Worm (Caenorhabditis elegans) whole organism, young adult: Measurements from ENCODE around the gene chil-18.

ENCODE experiments used
- B0019.2 ChIP-seq: fragments of 200-800 bp; sonication (Bioruptor generic); conservative IDR thresholded peaks from 2 replicates; pipeline ENCODE4 v1.3.6; 2022; ENCODE audit warnings: missing genetic modification reagents, missing genetic modification characterization, missing compliant biosample characterization
- B0261.1 ChIP-seq: sonication (generic microtip); optimal IDR thresholded peaks from 2 replicates; lab custom pipeline; 2016; ENCODE audit warnings: mild to moderate bottlenecking, missing genetic modification characterization, moderate library complexity, missing compliant biosample characterization
- C06A6.2 ChIP-seq: fragments of 200-800 bp; sonication (Bioruptor generic); conservative IDR thresholded peaks from 2 replicates; pipeline ENCODE4 v1.3.6; 2022; ENCODE audit warnings: missing genetic modification characterization, missing compliant biosample characterization
- C17E4.6 ChIP-seq: fragments of 200-800 bp; sonication (Bioruptor generic); IDR thresholded peaks from 2 replicates; pipeline ENCODE4 v1.3.6; 2022; ENCODE audit warnings: missing genetic modification reagents, missing genetic modification characterization, missing compliant biosample characterization
- F10E7.11 ChIP-seq: sonication (generic microtip); optimal IDR thresholded peaks from 2 replicates; lab custom pipeline; 2017; ENCODE audit warnings: mild to moderate bottlenecking, missing genetic modification characterization, moderate library complexity, missing compliant biosample characterization
- F23B12.7 ChIP-seq: sonication (generic microtip); optimal IDR thresholded peaks from 2 replicates; lab custom pipeline; 2017; ENCODE audit warnings: missing genetic modification characterization, mild to moderate bottlenecking, missing compliant biosample characterization, antibody characterized with exemption, moderate library complexity; ENCODE audit not compliant: insufficient read depth
- F33H1.4 ChIP-seq: fragments of 200-800 bp; sonication (Bioruptor generic); IDR thresholded peaks from 2 replicates; pipeline ENCODE4 v1.3.6; 2022; ENCODE audit warnings: missing genetic modification reagents, missing genetic modification characterization, missing compliant biosample characterization
- F55B11.4 ChIP-seq: sonication (generic microtip); optimal IDR thresholded peaks from 2 replicates; lab custom pipeline; 2016; ENCODE audit warnings: missing compliant biosample characterization, missing genetic modification characterization, borderline replicate concordance; ENCODE audit not compliant: insufficient read depth
- F57C9.4 ChIP-seq: sonication (generic microtip); optimal IDR thresholded peaks from 2 replicates; lab custom pipeline; 2017; ENCODE audit warnings: mild to moderate bottlenecking, missing genetic modification characterization, missing compliant biosample characterization
- K11D2.4 ChIP-seq: fragments of 200-800 bp; sonication (Bioruptor generic); IDR thresholded peaks from 2 replicates; pipeline ENCODE4 v1.3.6; 2022; ENCODE audit warnings: missing genetic modification reagents, missing genetic modification characterization, missing compliant biosample characterization
- K12H6.12 ChIP-seq: fragments of 200-800 bp; sonication (Bioruptor generic); optimal IDR thresholded peaks from 2 replicates; lab custom pipeline; 2018; ENCODE audit warnings: mild to moderate bottlenecking, missing genetic modification characterization, missing compliant biosample characterization
- Y56A3A.18 ChIP-seq: fragments of 200-800 bp; sonication (Bioruptor generic); IDR thresholded peaks from 2 replicates; pipeline ENCODE4 v1.3.6; 2022; ENCODE audit warnings: missing genetic modification reagents, missing genetic modification characterization, missing compliant biosample characterization
- ZK185.1 ChIP-seq: sonication (generic microtip); optimal IDR thresholded peaks from 2 replicates; lab custom pipeline; 2016; ENCODE audit warnings: mild to moderate bottlenecking, missing genetic modification characterization, missing compliant biosample characterization; ENCODE audit not compliant: poor library complexity, severe bottlenecking
- aptf-3 ChIP-seq: fragments of 200-800 bp; sonication (Bioruptor generic); IDR thresholded peaks from 2 replicates; pipeline ENCODE4 v1.3.6; 2022; ENCODE audit warnings: missing genetic modification characterization, missing compliant biosample characterization
- attf-3 ChIP-seq: fragments of 200-800 bp; sonication (Bioruptor generic); conservative IDR thresholded peaks from 2 replicates; pipeline ENCODE4 v1.3.6; 2022; ENCODE audit warnings: missing genetic modification reagents, missing genetic modification characterization, missing compliant biosample characterization
- bed-1 ChIP-seq: fragments of 200-800 bp; sonication (Bioruptor generic); IDR thresholded peaks from 2 replicates; pipeline ENCODE4 v1.3.6; 2022; ENCODE audit warnings: missing genetic modification reagents, missing genetic modification characterization, missing compliant biosample characterization
- bed-2 ChIP-seq: fragments of 200-800 bp; sonication (Bioruptor generic); IDR thresholded peaks from 2 replicates; pipeline ENCODE4 v1.3.6; 2022; ENCODE audit warnings: missing genetic modification reagents, missing genetic modification characterization, missing compliant biosample characterization
- cebp-1 ChIP-seq, 2 experiments: fragments of 200-800 bp in 1 of 2; sonication (Bioruptor generic) in 1 of 2; sonication (generic microtip) in 1 of 2; IDR thresholded peaks in 1 of 2; optimal IDR thresholded peaks in 1 of 2; 2 replicates each; pipeline versions ENCODE4 v1.3.6 to Lab custom; 2017 to 2022; ENCODE audit warnings: missing compliant biosample characterization in 2 of 2, missing genetic modification characterization in 2 of 2, mild to moderate bottlenecking in 1 of 2, missing genetic modification reagents in 1 of 2, moderate library complexity in 1 of 2
- cebp-2 ChIP-seq: fragments of 200-800 bp; sonication (Bioruptor generic); IDR thresholded peaks from 2 replicates; pipeline ENCODE4 v1.3.6; 2022; ENCODE audit warnings: missing genetic modification characterization, missing compliant biosample characterization
- ceh-40 ChIP-seq: fragments of 200-800 bp; sonication (Bioruptor generic); IDR thresholded peaks from 2 replicates; pipeline ENCODE4 v1.3.6; 2022; ENCODE audit warnings: missing genetic modification characterization, missing compliant biosample characterization
- ceh-79 ChIP-seq: sonication (generic microtip); optimal IDR thresholded peaks from 2 replicates; lab custom pipeline; 2017; ENCODE audit warnings: mild to moderate bottlenecking, missing genetic modification characterization, missing compliant biosample characterization
- die-1 ChIP-seq: sonication (generic microtip); optimal IDR thresholded peaks from 2 replicates; lab custom pipeline; 2016; ENCODE audit warnings: missing genotype, mild to moderate bottlenecking, missing genetic modification characterization, missing compliant biosample characterization
- dpl-1 ChIP-seq: fragments of 150-350 bp; optimal IDR thresholded peaks from 2 replicates; lab custom pipeline; 2014; ENCODE audit warnings: missing biosample characterization, missing genetic modification reagents, missing genetic modification characterization
- egrh-3 ChIP-seq: fragments of 200-800 bp; sonication (Bioruptor generic); IDR thresholded peaks from 2 replicates; pipeline ENCODE4 v1.3.6; 2022; ENCODE audit warnings: missing genetic modification reagents, missing genetic modification characterization, missing compliant biosample characterization
- ekl-4 ChIP-seq: fragments of 200-800 bp; sonication (Bioruptor generic); IDR thresholded peaks from 2 replicates; pipeline ENCODE4 v1.3.6; 2022; ENCODE audit warnings: missing genetic modification reagents, missing genetic modification characterization, missing compliant biosample characterization
- ets-4 ChIP-seq: fragments of 200-800 bp; sonication (Bioruptor generic); optimal IDR thresholded peaks from 2 replicates; lab custom pipeline; 2018; ENCODE audit warnings: mild to moderate bottlenecking, missing genetic modification characterization, missing compliant biosample characterization
- fkh-3 ChIP-seq: sonication (generic microtip); optimal IDR thresholded peaks from 2 replicates; lab custom pipeline; 2016; ENCODE audit warnings: mild to moderate bottlenecking, missing genetic modification characterization, missing compliant biosample characterization
- him-1 ChIP-seq: sonication (generic microtip); optimal IDR thresholded peaks from 2 replicates; lab custom pipeline; 2016; ENCODE audit warnings: missing genotype, missing genetic modification reagents, missing genetic modification characterization, missing compliant biosample characterization
- hmg-20 ChIP-seq: fragments of 200-800 bp; sonication (Bioruptor generic); IDR thresholded peaks from 2 replicates; pipeline ENCODE4 v1.3.6; 2022; ENCODE audit warnings: missing genetic modification reagents, missing genetic modification characterization, missing compliant biosample characterization
- hrde-1 ChIP-seq: sonication (generic microtip); optimal IDR thresholded peaks from 2 replicates; lab custom pipeline; 2016; ENCODE audit warnings: missing genetic modification characterization, mild to moderate bottlenecking, missing compliant biosample characterization, moderate library complexity, missing genotype, missing genetic modification reagents, borderline replicate concordance
- hsf-1 ChIP-seq: fragments of 200-800 bp; sonication (Bioruptor generic); IDR thresholded peaks from 2 replicates; pipeline ENCODE4 v1.3.6; 2022; ENCODE audit warnings: missing genetic modification reagents, missing genetic modification characterization, missing compliant biosample characterization
- lin-40 ChIP-seq: sonication (generic microtip); optimal IDR thresholded peaks from 2 replicates; lab custom pipeline; 2016; ENCODE audit warnings: missing genetic modification characterization, mild to moderate bottlenecking, missing compliant biosample characterization, missing genotype, missing genetic modification reagents
- madf-3 ChIP-seq: fragments of 200-800 bp; sonication (Bioruptor generic); IDR thresholded peaks from 2 replicates; pipeline ENCODE4 v1.3.6; 2022; ENCODE audit warnings: missing genetic modification reagents, missing genetic modification characterization, missing compliant biosample characterization
- nfya-1 ChIP-seq: sonication (generic microtip); optimal IDR thresholded peaks from 2 replicates; lab custom pipeline; 2017; ENCODE audit warnings: antibody characterized with exemption, missing compliant biosample characterization, missing genetic modification characterization, borderline replicate concordance; ENCODE audit not compliant: insufficient read depth
- nhr-120 ChIP-seq: fragments of 200-800 bp; sonication (Bioruptor generic); IDR thresholded peaks from 2 replicates; pipeline ENCODE4 v1.3.6; 2022; ENCODE audit warnings: missing genetic modification characterization, missing compliant biosample characterization
- nhr-179 ChIP-seq: sonication (generic microtip); optimal IDR thresholded peaks from 2 replicates; lab custom pipeline; 2016; ENCODE audit warnings: mild to moderate bottlenecking, missing genetic modification characterization, missing compliant biosample characterization
- nhr-80 ChIP-seq: sonication (generic microtip); optimal IDR thresholded peaks from 2 replicates; lab custom pipeline; 2016; ENCODE audit warnings: missing genetic modification characterization, missing compliant biosample characterization
- rec-8 ChIP-seq, 2 experiments: sonication (generic microtip); optimal IDR thresholded peaks; 2 replicates each; lab custom pipeline; 2016; ENCODE audit warnings: mild to moderate bottlenecking in 2 of 2, missing genetic modification characterization in 2 of 2, missing genetic modification reagents in 2 of 2, missing genotype in 2 of 2, missing biosample characterization in 1 of 2, missing compliant biosample characterization in 1 of 2, moderate library complexity in 1 of 2
- repo-1 ChIP-seq: sonication (generic microtip); optimal IDR thresholded peaks from 2 replicates; lab custom pipeline; 2017; ENCODE audit warnings: mild to moderate bottlenecking, missing genetic modification characterization, missing compliant biosample characterization
- sea-2 ChIP-seq: fragments of 200-800 bp; sonication (Bioruptor generic); IDR thresholded peaks from 2 replicates; pipeline ENCODE4 v1.3.6; 2022; ENCODE audit warnings: missing genetic modification characterization, missing compliant biosample characterization
- snpc-1.3 ChIP-seq: sonication (generic microtip); optimal IDR thresholded peaks from 2 replicates; lab custom pipeline; 2017; ENCODE audit warnings: missing genetic modification characterization, mild to moderate bottlenecking, missing compliant biosample characterization, antibody characterized with exemption, moderate library complexity, missing genotype, missing genetic modification reagents; ENCODE audit not compliant: insufficient read depth
- zim-3 ChIP-seq: sonication (generic microtip); optimal IDR thresholded peaks from 2 replicates; lab custom pipeline; 2017; ENCODE audit warnings: mild to moderate bottlenecking, missing genetic modification characterization, moderate library complexity, missing compliant biosample characterization
- ztf-26 ChIP-seq: sonication (generic microtip); optimal IDR thresholded peaks from 2 replicates; lab custom pipeline; 2017; ENCODE audit warnings: missing genetic modification characterization, missing compliant biosample characterization
- ztf-3 ChIP-seq: fragments of 200-800 bp; sonication (Bioruptor generic); optimal IDR thresholded peaks from 2 replicates; lab custom pipeline; 2018; ENCODE audit warnings: mild to moderate bottlenecking, missing genetic modification characterization, missing compliant biosample characterization

Gene chil-18

ce11 chrII:9483342-9483741, 35.3 kb downstream of the chil-18 start:
- no peak for TF ChIP-seq cebp-1 (GFP tag; IDR thresholded peaks at IDR 0.05; lab: Robert Waterston, UW)
- no peak for TF ChIP-seq cebp-1 (tag; optimal IDR thresholded peaks at IDR 0.05; lab: Kevin White, UChicago)
- TF ChIP-seq ceh-40 (GFP tag; lab: Robert Waterston, UW) = no peak
- no peak for TF ChIP-seq F33H1.4 (GFP tag; lab: Robert Waterston, UW)
- TF ChIP-seq B0261.1 = no peak
- no peak for TF ChIP-seq die-1 (tag; lab: Kevin White, UChicago)
- no peak for TF ChIP-seq sea-2 (GFP tag; lab: Robert Waterston, UW)
- no peak for TF ChIP-seq hmg-20 (GFP tag; lab: Robert Waterston, UW)
- TF ChIP-seq ets-4 (GFP tag; lab: Kevin White, UChicago) = no peak
- TF ChIP-seq fkh-3 (tag; lab: Kevin White, UChicago) = no peak
- TF ChIP-seq nhr-120 (GFP tag; lab: Robert Waterston, UW) = no peak
- no peak for TF ChIP-seq ZK185.1 (tag; lab: Kevin White, UChicago)
- TF ChIP-seq lin-40 (tag; lab: Kevin White, UChicago) = no peak
- no peak for TF ChIP-seq Y56A3A.18
- TF ChIP-seq cebp-2 (GFP tag; lab: Robert Waterston, UW) = no peak
- TF ChIP-seq C06A6.2 = no peak
- TF ChIP-seq F55B11.4 (tag; lab: Kevin White, UChicago) = no peak
- no peak for TF ChIP-seq madf-3 (GFP tag; lab: Robert Waterston, UW)

- TF ChIP-seq B0019.2 (GFP tag; lab: Robert Waterston, UW) (no peak), nhr-80 (tag; lab: Kevin White, UChicago) (no peak), C17E4.6 (GFP tag; lab: Robert Waterston, UW) (no peak), ZK185.1 (tag; lab: Kevin White, UChicago) (no peak), cebp-2 (GFP tag; lab: Robert Waterston, UW) (no peak), egrh-3 (GFP tag; lab: Robert Waterston, UW) (no peak), nfya-1 (tag; lab: Kevin White, UChicago) (no peak), ztf-3 (GFP tag; lab: Kevin White, UChicago) (no peak), K12H6.12 (tag; lab: Kevin White, UChicago) (no peak), ztf-26 (tag; lab: Kevin White, UChicago) (no peak), F23B12.7 (tag; lab: Kevin White, UChicago) (no peak), bed-2 (GFP tag; lab: Robert Waterston, UW) (no peak), ceh-79 (tag; lab: Kevin White, UChicago) (no peak), hsf-1 (no peak), bed-1 (GFP tag; lab: Robert Waterston, UW) (no peak), dpl-1 (no peak), hmg-20 (GFP tag; lab: Robert Waterston, UW) (no peak), zim-3 (tag; lab: Kevin White, UChicago) (no peak)
Observed at ce11 chrII:9485081-9485730, 37.1 kb downstream of the chil-18 start.

ce11 chrII:9487337-9487950, 39.4 kb downstream of the chil-18 start, which contains the start of gene T19H5.4:
Gene T19H5.4 (minus strand): TSS chrII:9487387.
- TF ChIP-seq attf-3 (GFP tag; lab: Robert Waterston, UW) (no peak), nhr-179 (tag; lab: Kevin White, UChicago) (no peak), hrde-1 (tag; lab: Kevin White, UChicago) (no peak), repo-1 (tag; lab: Kevin White, UChicago) (no peak), rec-8 (tag; optimal IDR thresholded peaks at IDR 0.05; lab: Kevin White, UChicago) (no peak), him-1 (tag; lab: Kevin White, UChicago) (no peak), aptf-3 (GFP tag; lab: Robert Waterston, UW) (no peak), snpc-1.3 (tag; lab: Kevin White, UChicago) (no peak), K11D2.4 (GFP tag; lab: Robert Waterston, UW) (peak; percentile 62; the same call in 1 of the 2 replicates), F57C9.4 (tag; lab: Kevin White, UChicago) (no peak), F10E7.11 (tag; lab: Kevin White, UChicago) (no peak), F23B12.7 (tag; lab: Kevin White, UChicago) (no peak), ekl-4 (no peak), fkh-3 (tag; lab: Kevin White, UChicago) (no peak)
